Fruit fly (Drosophila melanogaster): ENCODE measurements around the gene corn.

DNA sequence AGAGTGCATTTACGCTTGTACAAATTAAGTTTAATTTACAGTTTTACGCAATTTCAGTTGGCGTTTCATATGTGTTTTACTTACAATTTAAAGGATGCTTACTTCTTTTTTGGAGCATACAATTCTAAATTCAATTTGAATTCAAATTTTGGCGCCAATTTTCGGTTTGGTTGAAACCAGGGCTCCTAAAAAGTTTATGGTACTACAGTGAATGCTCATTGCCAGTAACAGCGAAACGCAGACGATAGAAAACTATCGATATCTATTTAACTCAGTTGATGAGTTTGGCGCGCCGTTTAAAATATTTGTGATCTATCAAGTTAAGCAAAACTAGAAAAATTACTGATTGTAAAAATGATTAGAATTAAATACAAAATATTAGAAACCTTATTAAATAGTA, 62.9 kb downstream of the corn start:
- TF ChIP-seq h (optimal IDR thresholded peaks at IDR 0.05) (no peak), ttk (optimal IDR thresholded peaks at IDR 0.05) (no peak), insv (optimal IDR thresholded peaks at IDR 0.05) (no peak), psq (optimal IDR thresholded peaks at IDR 0.05) (no peak), Sin3A (optimal IDR thresholded peaks at IDR 0.05) (no peak), Myc (optimal IDR thresholded peaks at IDR 0.05) (no peak)
